Worm (Caenorhabditis elegans) whole organism, late embryonic: ENCODE measurements around the gene alh-6.
A peak's percentile ranks its signal among the peaks of the same experiment; 100 is the strongest.

Source experiments
- C08G9.2 ChIP-seq: sonication (generic microtip); optimal IDR thresholded peaks from 2 replicates; lab custom pipeline; 2016; ENCODE audit warnings: mild to moderate bottlenecking, missing genetic modification characterization, moderate library complexity, missing compliant biosample characterization
- C38D4.7 ChIP-seq: fragments of 200-800 bp; sonication (Bioruptor generic); optimal IDR thresholded peaks from 2 replicates; lab custom pipeline; 2018; ENCODE audit warnings: mild to moderate bottlenecking, missing genetic modification characterization, moderate library complexity, missing compliant biosample characterization
- K02D7.2 ChIP-seq: sonication (generic microtip); optimal IDR thresholded peaks from 2 replicates; lab custom pipeline; 2017; ENCODE audit warnings: mild to moderate bottlenecking, missing genetic modification characterization, missing compliant biosample characterization
- T23F11.4 ChIP-seq: fragments of 200-800 bp; sonication (Bioruptor generic); optimal IDR thresholded peaks from 2 replicates; lab custom pipeline; 2018; ENCODE audit warnings: mild to moderate bottlenecking, missing genetic modification characterization, missing compliant biosample characterization
- Y22D7AL.16 ChIP-seq: sonication (generic microtip); optimal IDR thresholded peaks from 2 replicates; lab custom pipeline; 2016; ENCODE audit warnings: missing genetic modification characterization, missing compliant biosample characterization
- ceh-14 ChIP-seq: sonication (generic microtip); optimal IDR thresholded peaks from 2 replicates; lab custom pipeline; 2016; ENCODE audit warnings: missing genotype, missing genetic modification characterization, missing compliant biosample characterization
- ceh-19 ChIP-seq: fragments of 200-800 bp; sonication (Bioruptor generic); optimal IDR thresholded peaks from 2 replicates; lab custom pipeline; 2018; ENCODE audit warnings: mild to moderate bottlenecking, missing genetic modification characterization, missing compliant biosample characterization
- ceh-2 ChIP-seq: sonication (generic microtip); optimal IDR thresholded peaks from 2 replicates; lab custom pipeline; 2016; ENCODE audit warnings: missing genotype, missing genetic modification characterization, missing compliant biosample characterization
- ceh-34 ChIP-seq: sonication (generic microtip); optimal IDR thresholded peaks from 2 replicates; lab custom pipeline; 2016; ENCODE audit warnings: mild to moderate bottlenecking, missing genetic modification characterization, missing compliant biosample characterization
- ceh-48 ChIP-seq: sonication (generic microtip); optimal IDR thresholded peaks from 2 replicates; lab custom pipeline; 2016; ENCODE audit warnings: missing genetic modification characterization, inconsistent platforms, missing compliant biosample characterization
- che-1 ChIP-seq: sonication (generic microtip); optimal IDR thresholded peaks from 2 replicates; lab custom pipeline; 2016; ENCODE audit warnings: mild to moderate bottlenecking, missing genetic modification characterization, missing compliant biosample characterization
- dmd-4 ChIP-seq: sonication (generic microtip); optimal IDR thresholded peaks from 2 replicates; lab custom pipeline; 2016; ENCODE audit warnings: borderline replicate concordance, missing genetic modification characterization, missing compliant biosample characterization
- dve-1 ChIP-seq: sonication (generic microtip); optimal IDR thresholded peaks from 2 replicates; lab custom pipeline; 2017; ENCODE audit warnings: antibody characterized with exemption, mild to moderate bottlenecking, missing genetic modification characterization, missing compliant biosample characterization
- elt-2 ChIP-seq: sonication (generic microtip); optimal IDR thresholded peaks from 2 replicates; lab custom pipeline; 2016; ENCODE audit warnings: missing genetic modification reagents, missing genetic modification characterization, missing compliant biosample characterization
- elt-4 ChIP-seq: sonication (generic microtip); optimal IDR thresholded peaks from 2 replicates; lab custom pipeline; 2016; ENCODE audit warnings: missing genetic modification characterization, missing compliant biosample characterization
- ets-4 ChIP-seq: sonication (generic microtip); optimal IDR thresholded peaks from 2 replicates; lab custom pipeline; 2016; ENCODE audit warnings: missing genetic modification characterization, missing compliant biosample characterization
- eyg-1 ChIP-seq: sonication (generic microtip); optimal IDR thresholded peaks from 2 replicates; lab custom pipeline; 2016; ENCODE audit warnings: missing genotype, missing genetic modification characterization, missing compliant biosample characterization
- fax-1 ChIP-seq: sonication (generic microtip); optimal IDR thresholded peaks from 2 replicates; lab custom pipeline; 2016; ENCODE audit warnings: missing genotype, missing genetic modification characterization, missing compliant biosample characterization
- fkh-10 ChIP-seq: fragments of 150-350 bp; optimal IDR thresholded peaks from 2 replicates; lab custom pipeline; 2014; ENCODE audit warnings: missing biosample characterization, missing genetic modification reagents, missing genetic modification characterization
- fkh-6 ChIP-seq: sonication (generic microtip); optimal IDR thresholded peaks from 2 replicates; lab custom pipeline; 2016; ENCODE audit warnings: missing genetic modification characterization, missing compliant biosample characterization
- gmeb-2 ChIP-seq: sonication (generic microtip); optimal IDR thresholded peaks from 2 replicates; lab custom pipeline; 2016; ENCODE audit warnings: missing genetic modification characterization, inconsistent platforms, missing compliant biosample characterization
- hlh-6 ChIP-seq: sonication (generic microtip); optimal IDR thresholded peaks from 2 replicates; lab custom pipeline; 2016; ENCODE audit warnings: missing genotype, missing genetic modification characterization, missing compliant biosample characterization
- hlh-8 ChIP-seq: sonication (generic microtip); optimal IDR thresholded peaks from 2 replicates; lab custom pipeline; 2016; ENCODE audit warnings: missing genotype, missing genetic modification characterization, missing compliant biosample characterization
- lim-6 ChIP-seq: sonication (generic microtip); optimal IDR thresholded peaks from 2 replicates; lab custom pipeline; 2016; ENCODE audit warnings: missing genetic modification characterization, missing compliant biosample characterization
- mec-3 ChIP-seq: sonication (generic microtip); optimal IDR thresholded peaks from 2 replicates; lab custom pipeline; 2016; ENCODE audit warnings: borderline replicate concordance, missing genetic modification characterization, missing compliant biosample characterization
- nfya-1 ChIP-seq: sonication (generic microtip); optimal IDR thresholded peaks from 2 replicates; lab custom pipeline; 2017; ENCODE audit warnings: missing genetic modification characterization, mild to moderate bottlenecking, missing compliant biosample characterization, antibody characterized with exemption, moderate library complexity
- nhr-232 ChIP-seq: sonication (generic microtip); optimal IDR thresholded peaks from 2 replicates; lab custom pipeline; 2016; ENCODE audit warnings: missing genetic modification characterization, missing compliant biosample characterization
- npax-4 ChIP-seq: sonication (generic microtip); optimal IDR thresholded peaks from 2 replicates; lab custom pipeline; 2016; ENCODE audit warnings: missing genetic modification characterization, missing compliant biosample characterization
- odd-2 ChIP-seq: sonication (generic microtip); optimal IDR thresholded peaks from 2 replicates; lab custom pipeline; 2017; ENCODE audit warnings: antibody characterized with exemption, mild to moderate bottlenecking, missing genetic modification characterization, missing compliant biosample characterization
- pag-3 ChIP-seq: sonication (generic microtip); optimal IDR thresholded peaks from 2 replicates; lab custom pipeline; 2016; ENCODE audit warnings: missing compliant biosample characterization, missing genetic modification characterization, borderline replicate concordance
- pat-9 ChIP-seq: fragments of 200-800 bp; sonication (Bioruptor generic); optimal IDR thresholded peaks from 2 replicates; lab custom pipeline; 2018; ENCODE audit warnings: mild to moderate bottlenecking, missing genetic modification characterization, moderate library complexity, missing compliant biosample characterization
- pax-1 ChIP-seq: fragments of 150-350 bp; optimal IDR thresholded peaks from 2 replicates; lab custom pipeline; 2014; ENCODE audit warnings: missing biosample characterization, missing genetic modification characterization
- pha-2 ChIP-seq: sonication (generic microtip); optimal IDR thresholded peaks from 2 replicates; lab custom pipeline; 2017; ENCODE audit warnings: mild to moderate bottlenecking, missing genetic modification characterization, missing compliant biosample characterization
- pha-4 ChIP-seq: fragments of 150-350 bp; optimal IDR thresholded peaks from 2 replicates; lab custom pipeline; 2018; ENCODE audit warnings: missing biosample characterization, missing genetic modification reagents, missing genetic modification characterization
- pqm-1 ChIP-seq: sonication (generic microtip); optimal IDR thresholded peaks from 2 replicates; lab custom pipeline; 2016; ENCODE audit warnings: missing genetic modification characterization, missing compliant biosample characterization
- rnt-1 ChIP-seq: sonication (generic microtip); optimal IDR thresholded peaks from 2 replicates; lab custom pipeline; 2016; ENCODE audit warnings: missing genetic modification characterization, missing compliant biosample characterization
- sdc-2 ChIP-seq: sonication (generic microtip); optimal IDR thresholded peaks from 2 replicates; lab custom pipeline; 2016; ENCODE audit warnings: missing genotype, missing genetic modification characterization, missing compliant biosample characterization
- sox-4 ChIP-seq: sonication (generic microtip); optimal IDR thresholded peaks from 2 replicates; lab custom pipeline; 2017; ENCODE audit warnings: mild to moderate bottlenecking, missing genetic modification characterization, inconsistent platforms, missing compliant biosample characterization
- syd-9 ChIP-seq: sonication (generic microtip); optimal IDR thresholded peaks from 2 replicates; lab custom pipeline; 2016; ENCODE audit warnings: mild to moderate bottlenecking, missing genetic modification characterization, moderate library complexity, missing compliant biosample characterization
- tbx-2 ChIP-seq: sonication (generic microtip); optimal IDR thresholded peaks from 2 replicates; lab custom pipeline; 2016; ENCODE audit warnings: missing genetic modification characterization, missing compliant biosample characterization
- ttx-3 ChIP-seq: sonication (generic microtip); optimal IDR thresholded peaks from 2 replicates; lab custom pipeline; 2016; ENCODE audit warnings: missing genetic modification reagents, missing genetic modification characterization, missing compliant biosample characterization
- unc-3 ChIP-seq, 2 experiments: fragments of 200-800 bp in 1 of 2; sonication (Bioruptor generic) in 1 of 2; sonication (generic microtip) in 1 of 2; conservative IDR thresholded peaks in 1 of 2; optimal IDR thresholded peaks in 1 of 2; 2 replicates each; pipeline versions ENCODE4 v1.3.6 to Lab custom; 2016 to 2022; ENCODE audit warnings: missing compliant biosample characterization in 2 of 2, missing genetic modification characterization in 2 of 2, missing genetic modification reagents in 1 of 2
- unc-42 ChIP-seq: sonication (generic microtip); optimal IDR thresholded peaks from 2 replicates; lab custom pipeline; 2016; ENCODE audit warnings: missing genotype, missing genetic modification characterization, missing compliant biosample characterization
- unc-55 ChIP-seq: sonication (generic microtip); optimal IDR thresholded peaks from 2 replicates; lab custom pipeline; 2017; ENCODE audit warnings: missing biosample characterization, missing genetic modification reagents, missing genetic modification characterization
- unc-86 ChIP-seq: sonication (generic microtip); optimal IDR thresholded peaks from 2 replicates; lab custom pipeline; 2016; ENCODE audit warnings: missing genetic modification characterization, missing compliant biosample characterization

alh-6 gene

DNA sequence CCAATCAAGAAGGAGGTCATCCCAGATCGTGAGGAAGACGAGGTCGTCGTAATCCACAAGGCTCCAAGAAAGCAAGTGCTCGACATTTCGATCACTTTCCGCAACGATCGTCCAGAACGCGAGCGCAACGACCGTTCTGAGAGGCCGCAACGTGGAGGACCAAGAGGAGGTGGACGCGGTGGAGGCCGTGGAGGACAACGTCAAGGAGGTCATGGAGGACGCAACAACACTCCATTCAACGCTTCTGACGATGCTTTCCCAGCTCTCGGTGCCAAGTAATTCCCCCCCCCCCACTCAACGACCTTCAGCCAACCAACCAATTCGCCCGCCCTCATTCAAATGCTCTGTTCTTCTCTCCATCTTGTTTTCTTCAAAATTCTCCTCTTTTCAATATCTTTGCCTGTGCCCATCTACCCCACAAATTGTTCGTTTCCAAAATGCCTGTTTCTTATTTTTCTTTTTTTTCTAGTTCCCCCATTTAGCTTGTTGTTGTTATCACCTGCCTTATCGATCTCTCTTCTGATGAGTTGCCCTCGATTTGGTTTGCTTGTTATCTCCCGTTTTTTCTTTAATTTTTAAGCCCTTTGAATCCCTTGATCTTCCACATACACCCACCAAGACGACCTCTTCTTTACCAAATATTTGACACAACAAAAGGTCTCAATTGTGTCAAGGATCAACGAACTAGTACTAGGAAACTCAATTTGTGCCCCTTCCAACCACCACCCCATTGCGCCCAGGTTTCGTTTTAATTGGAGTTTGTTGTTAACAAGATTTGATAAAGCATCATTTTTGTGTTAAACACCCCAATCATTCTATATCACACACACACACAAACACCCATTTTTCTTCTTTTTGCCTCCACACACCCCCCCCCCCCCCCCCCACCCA lies 12.6 kb upstream of the alh-6 start:
- TF ChIP-seq elt-4 (tag; lab: Kevin White, UChicago) (no peak), odd-2 (tag; lab: Kevin White, UChicago) (no peak), unc-42 (tag; lab: Kevin White, UChicago) (no peak), fkh-10 (GFP tag; lab: Kevin White, UChicago) (no peak), ceh-14 (tag; lab: Kevin White, UChicago) (no peak), pha-2 (tag; lab: Kevin White, UChicago) (no peak), pat-9 (tag; lab: Kevin White, UChicago) (no peak), sdc-2 (tag; lab: Kevin White, UChicago) (no peak), rnt-1 (no peak), ceh-2 (no peak)

DNA sequence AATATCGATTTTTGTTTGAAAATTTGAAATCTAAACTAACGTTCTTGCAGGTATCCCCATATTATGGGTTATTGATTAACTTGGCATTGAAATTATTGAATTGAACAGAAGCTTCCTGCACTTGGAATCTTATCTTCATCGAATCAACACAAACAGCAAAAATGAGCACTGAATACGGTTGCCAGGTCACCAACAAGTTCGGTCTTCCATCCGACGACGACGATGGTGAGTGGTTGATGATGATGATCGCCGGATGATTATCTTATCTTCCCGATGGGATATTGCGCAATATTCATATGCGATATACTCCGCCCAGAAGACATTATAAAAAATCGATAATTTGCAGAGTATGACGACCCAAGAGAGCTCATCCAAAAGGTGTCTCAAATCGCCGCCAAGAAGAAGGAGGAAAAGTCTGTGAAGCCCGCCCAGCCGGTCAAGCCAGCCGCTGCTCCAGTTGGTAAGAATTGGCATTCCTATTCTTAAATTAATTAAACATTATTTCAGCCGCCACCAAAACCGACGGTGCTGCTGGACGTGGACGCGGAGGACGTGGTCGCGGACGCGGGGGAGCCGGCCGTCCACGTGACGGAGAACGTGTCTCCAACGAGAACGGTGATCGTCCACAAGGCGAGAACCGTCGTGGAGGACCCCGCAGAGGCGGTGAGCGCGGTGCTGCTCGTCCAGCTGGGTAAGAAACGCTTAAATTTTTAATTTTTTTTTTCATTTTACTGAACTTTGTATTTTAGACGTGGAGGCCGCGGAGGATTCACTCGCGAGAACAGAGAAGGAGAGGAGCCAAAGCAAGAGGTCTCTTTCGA lies 11.3 kb upstream of the alh-6 start, which contains the start of gene vig-1:
TSS of gene vig-1 (plus strand) at position 51 of the 821 bp plus-strand sequence.
- TF ChIP-seq elt-2 (tag; lab: Kevin White, UChicago) (peak; percentile 29), K02D7.2 (tag; lab: Kevin White, UChicago) (no peak), ceh-48 (peak; percentile 0), pag-3 (no peak)
- TF ChIP-seq, all 69 proteins: peak for 2

DNA sequence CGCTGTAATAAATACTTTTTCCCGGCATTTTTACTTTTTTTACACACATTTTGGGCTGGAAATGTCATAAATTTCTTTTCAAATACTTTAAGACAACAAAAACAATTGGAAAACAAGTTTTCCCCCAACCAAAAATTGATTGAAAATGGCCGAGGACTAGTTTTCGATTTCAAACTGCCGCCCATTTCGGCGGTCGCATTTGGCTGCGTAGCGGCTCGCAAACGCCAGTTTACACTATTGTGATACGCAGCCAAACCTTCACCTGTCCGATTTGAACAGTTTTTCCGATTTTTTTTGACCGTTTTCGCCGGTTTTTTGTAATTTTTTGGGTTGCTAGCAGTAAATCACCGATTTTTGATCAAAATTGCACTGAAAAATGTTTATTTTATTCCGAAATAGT lies 10.5 kb upstream of the alh-6 start:
- peak; percentile 82 for TF ChIP-seq unc-55
- TF ChIP-seq pqm-1 (tag; lab: Kevin White, UChicago): no peak
- peak; percentile 74 for TF ChIP-seq pax-1 (tag; lab: Kevin White, UChicago)
- peak; percentile 13 for TF ChIP-seq hlh-6 (tag; lab: Kevin White, UChicago)
- TF ChIP-seq gmeb-2: peak; percentile 74
- TF ChIP-seq pha-4 (tag; lab: Kevin White, UChicago): no peak
- TF ChIP-seq ceh-19 (GFP tag; lab: Kevin White, UChicago): peak; percentile 78
- peak; percentile 11 for TF ChIP-seq C08G9.2 (tag; lab: Kevin White, UChicago)
- no peak for TF ChIP-seq hlh-8
- no peak for TF ChIP-seq unc-3 (GFP tag; conservative IDR thresholded peaks at IDR 0.05; lab: Robert Waterston, UW)
- TF ChIP-seq unc-3 (tag; optimal IDR thresholded peaks at IDR 0.05; lab: Kevin White, UChicago): no peak
- TF ChIP-seq npax-4 (tag; lab: Kevin White, UChicago): no peak
- peak; percentile 70 for TF ChIP-seq che-1
- peak; percentile 81 for TF ChIP-seq unc-86 (tag; lab: Kevin White, UChicago)
- peak; percentile 93 for TF ChIP-seq nfya-1 (tag; lab: Kevin White, UChicago)
- TF ChIP-seq pag-3: no peak
- peak; percentile 95 for TF ChIP-seq pat-9 (tag; lab: Kevin White, UChicago)
- peak; percentile 45 for TF ChIP-seq Y22D7AL.16 (tag; lab: Kevin White, UChicago)
- TF ChIP-seq sox-4 (tag; lab: Kevin White, UChicago): peak; percentile 66
- peak; percentile 93 for TF ChIP-seq ceh-34 (tag; lab: Kevin White, UChicago)
- TF ChIP-seq syd-9 (tag; lab: Kevin White, UChicago): peak; percentile 61
- TF ChIP-seq mec-3 (tag; lab: Kevin White, UChicago): no peak
- TF ChIP-seq elt-4 (tag; lab: Kevin White, UChicago): no peak
- TF ChIP-seq tbx-2 (tag; lab: Kevin White, UChicago): peak; percentile 91
- peak; percentile 90 for TF ChIP-seq dve-1 (tag; lab: Kevin White, UChicago)
- TF ChIP-seq ttx-3: peak; percentile 51
- TF ChIP-seq fax-1 (tag; lab: Kevin White, UChicago): no peak
- TF ChIP-seq nhr-232 (tag; lab: Kevin White, UChicago): no peak
- TF ChIP-seq ets-4 (tag; lab: Kevin White, UChicago): peak; percentile 65
- TF ChIP-seq dmd-4 (tag; lab: Kevin White, UChicago): no peak
- peak; percentile 24 for TF ChIP-seq T23F11.4 (GFP tag; lab: Kevin White, UChicago)
- TF ChIP-seq fkh-6 (tag; lab: Kevin White, UChicago): no peak
- TF ChIP-seq eyg-1 (tag; lab: Kevin White, UChicago): no peak
- TF ChIP-seq lim-6 (tag; lab: Kevin White, UChicago): no peak
- peak; percentile 58 for TF ChIP-seq C38D4.7 (GFP tag; lab: Kevin White, UChicago)
